Worm (Caenorhabditis elegans): ENCODE results near the gene pcf-11.

ce11 chrIII:5017550-5017949, 7.2 kb upstream of the pcf-11 start, which contains the start of gene larp-1:
- TF ChIP-seq blmp-1 (tag; optimal IDR thresholded peaks at IDR 0.05): no peak
- TF ChIP-seq nhr-11 (tag; optimal IDR thresholded peaks at IDR 0.05): no peak
- TF ChIP-seq rnt-1 (tag; optimal IDR thresholded peaks at IDR 0.05): no peak
- no peak for TF ChIP-seq lsy-2 (tag; optimal IDR thresholded peaks at IDR 0.05)
- no peak for TF ChIP-seq nhr-76 (tag; optimal IDR thresholded peaks at IDR 0.05)
- no peak for TF ChIP-seq lin-15B (tag; optimal IDR thresholded peaks at IDR 0.05)
- TF ChIP-seq nhr-12 (tag; optimal IDR thresholded peaks at IDR 0.05): no peak
- no peak for TF ChIP-seq fkh-10 (GFP tag; optimal IDR thresholded peaks at IDR 0.05)
- TF ChIP-seq hlh-17 (GFP tag; optimal IDR thresholded peaks at IDR 0.05; ENCODE audit: borderline replicate concordance): no peak
- TF ChIP-seq dpl-1 (GFP tag; optimal IDR thresholded peaks at IDR 0.05): no peak
- no peak for TF ChIP-seq ceh-88 (GFP tag; IDR thresholded peaks at IDR 0.05)

All from whole organism, L1 larva.